Fruit fly (Drosophila melanogaster) whole organism, embryonic: Measurements from ENCODE around the gene Dscam2.

ENCODE experiments used
- Ada2b ChIP-seq: fragments of 200-800 bp; sonication (Bioruptor generic); IDR thresholded peaks from 2 replicates; pipeline ENCODE4 v1.3.6; 2022; ENCODE audit warnings: missing biosample characterization, missing genetic modification characterization
- B-H1 ChIP-seq: fragments of 200-800 bp; sonication (Bioruptor generic); IDR thresholded peaks from 3 replicates; pipeline ENCODE4 v1.3.6; 2022; ENCODE audit warnings: missing biosample characterization, missing genetic modification characterization
- BEAF-32 ChIP-seq: fragments of 200-800 bp; sonication (Bioruptor generic); optimal IDR thresholded peaks from 3 replicates; lab custom pipeline; 2017; ENCODE audit warnings: missing biosample characterization, missing genetic modification characterization, mild to moderate bottlenecking, moderate library complexity, missing genetic modification reagents
- CG10147 ChIP-seq: fragments of 200-800 bp; sonication (Bioruptor generic); optimal IDR thresholded peaks from 2 replicates; lab custom pipeline; 2019; ENCODE audit warnings: missing biosample characterization, mild to moderate bottlenecking, missing genetic modification characterization, moderate library complexity
- CG1024 ChIP-seq: fragments of 200-800 bp; sonication (Bioruptor generic); IDR thresholded peaks from 2 replicates; pipeline ENCODE4 v1.3.6; 2022; ENCODE audit warnings: missing biosample characterization, missing genetic modification characterization
- CG11093 ChIP-seq: fragments of 200-800 bp; sonication (Bioruptor generic); IDR thresholded peaks from 3 replicates; pipeline ENCODE4 v1.3.6; 2022; ENCODE audit warnings: missing biosample characterization, missing genetic modification characterization
- CG11247 ChIP-seq: fragments of 200-800 bp; sonication (Bioruptor generic); IDR thresholded peaks from 2 replicates; pipeline ENCODE4 v1.3.6; 2022; ENCODE audit warnings: missing biosample characterization, missing genetic modification characterization
- CG11504 ChIP-seq: fragments of 200-800 bp; sonication (Bioruptor generic); optimal IDR thresholded peaks from 3 replicates; lab custom pipeline; 2019; ENCODE audit warnings: missing biosample characterization, mild to moderate bottlenecking, missing genetic modification characterization, moderate library complexity
- CG1233 ChIP-seq: fragments of 200-800 bp; sonication (Bioruptor generic); optimal IDR thresholded peaks from 4 replicates; lab custom pipeline; 2018; ENCODE audit warnings: missing biosample characterization, mild to moderate bottlenecking, missing genetic modification characterization
- CG13424 ChIP-seq: fragments of 200-800 bp; sonication (Bioruptor generic); optimal IDR thresholded peaks from 2 replicates; lab custom pipeline; 2019; ENCODE audit warnings: missing biosample characterization, mild to moderate bottlenecking, missing genetic modification characterization, moderate library complexity
- CG17361 ChIP-seq: fragments of 200-800 bp; sonication (Bioruptor generic); IDR thresholded peaks from 3 replicates; pipeline ENCODE4 v1.3.6; 2022; ENCODE audit warnings: missing biosample characterization, missing genetic modification characterization
- CG18476 ChIP-seq: fragments of 200-800 bp; sonication (Bioruptor generic); optimal IDR thresholded peaks from 2 replicates; lab custom pipeline; 2016; ENCODE audit warnings: missing biosample characterization, mild to moderate bottlenecking, missing genetic modification characterization
- CG2678 ChIP-seq: fragments of 200-800 bp; sonication (Bioruptor generic); optimal IDR thresholded peaks from 3 replicates; lab custom pipeline; 2019; ENCODE audit warnings: missing biosample characterization, mild to moderate bottlenecking, missing genetic modification characterization, moderate library complexity
- CG30431 ChIP-seq: fragments of 200-800 bp; sonication (Bioruptor generic); optimal IDR thresholded peaks from 2 replicates; lab custom pipeline; 2017; ENCODE audit warnings: missing biosample characterization, missing genetic modification characterization
- CG3726 ChIP-seq: fragments of 200-800 bp; sonication (Bioruptor generic); IDR thresholded peaks from 3 replicates; pipeline ENCODE4, ENCODE4 v1.3.6; 2022; ENCODE audit warnings: missing biosample characterization, missing genetic modification characterization
- CG4282 ChIP-seq: fragments of 200-800 bp; sonication (Bioruptor generic); optimal IDR thresholded peaks from 2 replicates; lab custom pipeline; 2016; ENCODE audit warnings: missing biosample characterization, missing genetic modification characterization
- CG7357 ChIP-seq: fragments of 200-800 bp; sonication (Bioruptor generic); IDR thresholded peaks from 3 replicates; pipeline ENCODE4 v1.3.6; 2022; ENCODE audit warnings: missing biosample characterization, missing genetic modification characterization
- CG8089 ChIP-seq: fragments of 200-800 bp; sonication (Bioruptor generic); optimal IDR thresholded peaks from 3 replicates; lab custom pipeline; 2016; ENCODE audit warnings: missing biosample characterization, missing genetic modification characterization
- CG8359 ChIP-seq: fragments of 200-800 bp; sonication (Bioruptor generic); optimal IDR thresholded peaks from 2 replicates; lab custom pipeline; 2017; ENCODE audit warnings: missing biosample characterization, mild to moderate bottlenecking, missing genetic modification characterization, borderline replicate concordance
- CG8765 ChIP-seq: fragments of 200-800 bp; sonication (Bioruptor generic); IDR thresholded peaks from 2 replicates; pipeline ENCODE4 v1.3.6; 2022; ENCODE audit warnings: missing biosample characterization, missing genetic modification characterization
- CG9797 ChIP-seq: fragments of 200-800 bp; sonication (Bioruptor generic); optimal IDR thresholded peaks from 3 replicates; lab custom pipeline; 2018; ENCODE audit warnings: missing biosample characterization, mild to moderate bottlenecking, missing genetic modification characterization
- CHES-1-like ChIP-seq: fragments of 200-800 bp; sonication (Bioruptor generic); optimal IDR thresholded peaks from 2 replicates; lab custom pipeline; 2016; ENCODE audit warnings: missing biosample characterization, missing genetic modification characterization
- CTCF ChIP-seq: fragments of 200-800 bp; sonication (Bioruptor generic); optimal IDR thresholded peaks from 2 replicates; lab custom pipeline; 2017; ENCODE audit warnings: missing biosample characterization, mild to moderate bottlenecking, missing genetic modification characterization, moderate library complexity
- CrebB ChIP-seq: fragments of 200-800 bp; sonication (Bioruptor generic); optimal IDR thresholded peaks from 3 replicates; lab custom pipeline; 2018; ENCODE audit warnings: missing biosample characterization, mild to moderate bottlenecking, missing genetic modification characterization
- Dll ChIP-seq: fragments of 200-800 bp; sonication (Bioruptor generic); IDR thresholded peaks from 4 replicates; pipeline ENCODE4 v1.3.6; 2022; ENCODE audit warnings: missing biosample characterization, missing genetic modification characterization; ENCODE audit not compliant: partially characterized antibody
- Hey ChIP-seq: fragments of 200-800 bp; sonication (Bioruptor generic); optimal IDR thresholded peaks from 3 replicates; lab custom pipeline; 2018; ENCODE audit warnings: missing biosample characterization, mild to moderate bottlenecking, missing genetic modification characterization
- HmgZ ChIP-seq: fragments of 200-800 bp; sonication (Bioruptor generic); optimal IDR thresholded peaks from 2 replicates; lab custom pipeline; 2018; ENCODE audit warnings: missing biosample characterization, mild to moderate bottlenecking, missing genetic modification characterization
- Mrtf ChIP-seq: fragments of 200-800 bp; sonication (Bioruptor generic); IDR thresholded peaks from 3 replicates; pipeline ENCODE4 v1.3.6; 2022; ENCODE audit warnings: missing biosample characterization, missing genetic modification characterization
- Pdp1 ChIP-seq, 2 experiments: fragments of 200-800 bp; sonication (Bioruptor generic); optimal IDR thresholded peaks; 3 replicates each; lab custom pipeline; 2016; ENCODE audit warnings: missing biosample characterization in 2 of 2, missing genetic modification characterization in 2 of 2, mild to moderate bottlenecking in 1 of 2, moderate library complexity in 1 of 2
- Ptx1 ChIP-seq: fragments of 200-800 bp; sonication (Bioruptor generic); IDR thresholded peaks from 2 replicates; pipeline ENCODE4 v1.3.6; 2022; ENCODE audit warnings: missing biosample characterization, missing genetic modification characterization
- Sry-β ChIP-seq: fragments of 200-800 bp; sonication (Bioruptor generic); optimal IDR thresholded peaks from 2 replicates; lab custom pipeline; 2018; ENCODE audit warnings: missing biosample characterization, mild to moderate bottlenecking, missing genetic modification characterization, moderate library complexity
- bsh ChIP-seq, 2 experiments: fragments of 200-800 bp; sonication (Bioruptor generic); optimal IDR thresholded peaks; 2 replicates each; lab custom pipeline; 2017 to 2018; ENCODE audit warnings: mild to moderate bottlenecking in 2 of 2, missing biosample characterization in 2 of 2, missing genetic modification characterization in 2 of 2, moderate library complexity in 1 of 2
- btn ChIP-seq: fragments of 200-800 bp; sonication (Bioruptor generic); optimal IDR thresholded peaks from 2 replicates; lab custom pipeline; 2016; ENCODE audit warnings: missing biosample characterization, missing genetic modification characterization
- chif ChIP-seq, 2 experiments: fragments of 200-800 bp; sonication (Bioruptor generic); optimal IDR thresholded peaks; 3 replicates each; lab custom pipeline; 2016; ENCODE audit warnings: missing biosample characterization in 2 of 2, missing genetic modification characterization in 2 of 2
- chm ChIP-seq: fragments of 200-800 bp; sonication (Bioruptor generic); IDR thresholded peaks from 2 replicates; pipeline ENCODE4 v1.3.6; 2022; ENCODE audit warnings: missing biosample characterization, missing genetic modification characterization
- danr ChIP-seq: fragments of 200-800 bp; sonication (Bioruptor generic); IDR thresholded peaks from 2 replicates; pipeline ENCODE4 v1.3.6; 2022; ENCODE audit warnings: missing biosample characterization, missing genetic modification characterization
- gro ChIP-seq: fragments of 200-800 bp; sonication (Bioruptor generic); optimal IDR thresholded peaks from 2 replicates; lab custom pipeline; 2016; ENCODE audit warnings: missing biosample characterization, missing genetic modification characterization
- gsb ChIP-seq: fragments of 200-800 bp; sonication (Bioruptor generic); IDR thresholded peaks from 2 replicates; pipeline ENCODE4 v1.3.6; 2022; ENCODE audit warnings: missing biosample characterization, missing genetic modification characterization
- hbn ChIP-seq: fragments of 200-800 bp; sonication (Bioruptor generic); IDR thresholded peaks from 2 replicates; pipeline ENCODE4 v1.3.6; 2022; ENCODE audit warnings: missing biosample characterization, missing genetic modification characterization; ENCODE audit not compliant: partially characterized antibody
- ind ChIP-seq: fragments of 200-800 bp; sonication (Bioruptor generic); optimal IDR thresholded peaks from 3 replicates; lab custom pipeline; 2016; ENCODE audit warnings: missing biosample characterization, missing genetic modification characterization
- knrl ChIP-seq: fragments of 200-800 bp; sonication (Bioruptor generic); IDR thresholded peaks from 3 replicates; pipeline ENCODE4 v1.3.6; 2022; ENCODE audit warnings: missing biosample characterization, missing genetic modification characterization; ENCODE audit not compliant: partially characterized antibody
- mirr ChIP-seq: fragments of 200-800 bp; sonication (Bioruptor generic); optimal IDR thresholded peaks from 3 replicates; lab custom pipeline; 2018; ENCODE audit warnings: missing biosample characterization, mild to moderate bottlenecking, missing genetic modification characterization
- sd ChIP-seq: fragments of 200-800 bp; sonication (Bioruptor generic); optimal IDR thresholded peaks from 3 replicates; lab custom pipeline; 2018; ENCODE audit warnings: missing biosample characterization, mild to moderate bottlenecking, missing genetic modification characterization, moderate library complexity
- sna ChIP-seq: fragments of 200-800 bp; sonication (Bioruptor generic); IDR thresholded peaks from 2 replicates; pipeline ENCODE4 v1.3.6; 2022; ENCODE audit warnings: missing biosample characterization, missing genetic modification characterization; ENCODE audit not compliant: partially characterized antibody
- sob ChIP-seq: fragments of 200-800 bp; sonication (Bioruptor generic); IDR thresholded peaks from 2 replicates; pipeline ENCODE4 v1.3.6; 2022; ENCODE audit warnings: missing biosample characterization, missing genetic modification characterization
- tx ChIP-seq: fragments of 200-800 bp; sonication (Bioruptor generic); optimal IDR thresholded peaks from 2 replicates; lab custom pipeline; 2016; ENCODE audit warnings: missing biosample characterization, missing genetic modification characterization
- usp ChIP-seq: fragments of >200 bp; optimal IDR thresholded peaks from 2 replicates; lab custom pipeline; 2017; ENCODE audit warnings: missing biosample characterization, missing genetic modification characterization
- wdn ChIP-seq: fragments of 200-800 bp; sonication (Bioruptor generic); IDR thresholded peaks from 2 replicates; pipeline ENCODE4 v1.3.6; 2022; ENCODE audit warnings: missing biosample characterization, missing genetic modification characterization

The Dscam2 gene

dm6 chr3L:7133699-7134655, 55.8 kb downstream of the Dscam2 start, which contains the start of gene melt (continued):
- TF ChIP-seq CG30431 = peak; percentile 74
- TF ChIP-seq HmgZ = peak; percentile 74
- TF ChIP-seq CG8089 (GFP tag; lab: Kevin White, UChicago) = peak; percentile 85
- peak; percentile 66 for TF ChIP-seq CG8359
- TF ChIP-seq CrebB (tag; lab: Kevin White, UChicago) = peak; percentile 1
- TF ChIP-seq chif (GFP tag; optimal IDR thresholded peaks at IDR 0.05; lab: Kevin White, UChicago) = peak; percentile 88 to 90
- peak; percentile 90 for TF ChIP-seq CG1233 (GFP tag; lab: Kevin White, UChicago)
- TF ChIP-seq Ada2b (GFP tag; lab: Robert Waterston, UW) = peak; percentile 67
- no peak for TF ChIP-seq Dll (GFP tag; lab: Robert Waterston, UW)
- TF ChIP-seq CG7357 (GFP tag; lab: Robert Waterston, UW) = peak; percentile 77
- peak; percentile 93 for TF ChIP-seq CG2678 (tag; lab: Kevin White, UChicago)
- TF ChIP-seq mirr = peak; percentile 12
- peak; percentile 63; the same call in 2 of the 3 replicates for TF ChIP-seq Mrtf
- peak; percentile 74 for TF ChIP-seq sd (tag; lab: Kevin White, UChicago)
- TF ChIP-seq ind (GFP tag; lab: Kevin White, UChicago) = peak; percentile 89
- peak; percentile 87 for TF ChIP-seq CG10147
- peak; percentile 8 for TF ChIP-seq BEAF-32 (GFP tag; lab: Kevin White, UChicago)
- TF ChIP-seq CG8765 (GFP tag; lab: Robert Waterston, UW) = peak; percentile 64; the same call in 1 of the 2 replicates
- TF ChIP-seq bsh (GFP tag; optimal IDR thresholded peaks at IDR 0.05; lab: Kevin White, UChicago) = peak; percentile 66 to 81
- TF ChIP-seq chm (GFP tag; lab: Robert Waterston, UW) = 0 out of 2 replicates have a peak, but pooled peaks have one; percentile 17
- peak; percentile 88 for TF ChIP-seq CG18476
- TF ChIP-seq CG4282 (GFP tag; lab: Kevin White, UChicago) = peak; percentile 62
- TF ChIP-seq btn (GFP tag; lab: Kevin White, UChicago) = peak; percentile 81
- peak; percentile 59; the same call in 1 of the 2 replicates for TF ChIP-seq wdn (GFP tag; lab: Robert Waterston, UW)
- TF ChIP-seq sna (GFP tag; lab: Robert Waterston, UW) = no peak
- peak; percentile 20; the same call in 1 of the 3 replicates for TF ChIP-seq knrl
- TF ChIP-seq CG11504 (tag; lab: Kevin White, UChicago) = peak; percentile 100
- peak; percentile 88 for TF ChIP-seq CG13424
- no peak; the same call in none of the 3 replicates for TF ChIP-seq B-H1
- TF ChIP-seq danr (GFP tag; lab: Robert Waterston, UW) = peak; percentile 51; the same call in 1 of the 2 replicates
- TF ChIP-seq Pdp1 (GFP tag; optimal IDR thresholded peaks at IDR 0.05; lab: Kevin White, UChicago) = peak; percentile 84 to 90
- peak; percentile 31 for TF ChIP-seq CTCF
- peak; percentile 69; the same call in 1 of the 2 replicates for TF ChIP-seq sob (GFP tag; lab: Robert Waterston, UW)
- no peak for TF ChIP-seq hbn
- peak; percentile 51; the same call in 1 of the 2 replicates for TF ChIP-seq CG11247
- peak; percentile 14 for TF ChIP-seq Sry-β (GFP tag; lab: Kevin White, UChicago)
- TF ChIP-seq CG9797 (GFP tag; lab: Kevin White, UChicago) = no peak
- peak; percentile 96 for TF ChIP-seq CG17361 (GFP tag; lab: Robert Waterston, UW)
- no peak for TF ChIP-seq usp (GFP tag; lab: Kevin White, UChicago)
- TF ChIP-seq Ptx1 = peak; percentile 81
- no peak for TF ChIP-seq CG3726 (GFP tag; lab: Robert Waterston, UW)
- TF ChIP-seq Hey = no peak
- TF ChIP-seq gro (GFP tag; lab: Kevin White, UChicago) = peak; percentile 90
- TF ChIP-seq CG1024 (GFP tag; lab: Robert Waterston, UW) = no peak
- peak; percentile 82; the same call in 2 of the 3 replicates for TF ChIP-seq CG11093 (GFP tag; lab: Robert Waterston, UW)
- peak; percentile 55 for TF ChIP-seq gsb (GFP tag; lab: Robert Waterston, UW)
- peak; percentile 77 for TF ChIP-seq CHES-1-like (GFP tag; lab: Kevin White, UChicago)
- TF ChIP-seq tx = peak; percentile 81
